Worm (Caenorhabditis elegans) whole organism, late embryonic: ENCODE results near the gene bath-39.

ENCODE experiments used
- C08G9.2 ChIP-seq: sonication (generic microtip); optimal IDR thresholded peaks from 2 replicates; lab custom pipeline; 2016; ENCODE audit warnings: mild to moderate bottlenecking, missing genetic modification characterization, moderate library complexity, missing compliant biosample characterization
- C38D4.7 ChIP-seq: fragments of 200-800 bp; sonication (Bioruptor generic); optimal IDR thresholded peaks from 2 replicates; lab custom pipeline; 2018; ENCODE audit warnings: mild to moderate bottlenecking, missing genetic modification characterization, moderate library complexity, missing compliant biosample characterization
- F13H6.1 ChIP-seq: sonication (generic microtip); optimal IDR thresholded peaks from 2 replicates; lab custom pipeline; 2016; ENCODE audit warnings: missing genetic modification characterization, missing compliant biosample characterization
- Y22D7AL.16 ChIP-seq: sonication (generic microtip); optimal IDR thresholded peaks from 2 replicates; lab custom pipeline; 2016; ENCODE audit warnings: missing genetic modification characterization, missing compliant biosample characterization
- ahr-1 ChIP-seq: sonication (generic microtip); optimal IDR thresholded peaks from 2 replicates; lab custom pipeline; 2016; ENCODE audit warnings: missing genetic modification characterization, missing compliant biosample characterization
- ama-1 ChIP-seq: fragments of 150-350 bp; optimal IDR thresholded peaks from 2 replicates; lab custom pipeline; 2014
- ceh-14 ChIP-seq: sonication (generic microtip); optimal IDR thresholded peaks from 2 replicates; lab custom pipeline; 2016; ENCODE audit warnings: missing genotype, missing genetic modification characterization, missing compliant biosample characterization
- ceh-30 ChIP-seq: fragments of 150-350 bp; optimal IDR thresholded peaks from 2 replicates; lab custom pipeline; 2014; ENCODE audit warnings: missing biosample characterization, missing genetic modification characterization
- ceh-34 ChIP-seq: sonication (generic microtip); optimal IDR thresholded peaks from 2 replicates; lab custom pipeline; 2016; ENCODE audit warnings: mild to moderate bottlenecking, missing genetic modification characterization, missing compliant biosample characterization
- ceh-45 ChIP-seq: fragments of 200-800 bp; sonication (Bioruptor generic); IDR thresholded peaks from 2 replicates; pipeline ENCODE4 v1.3.6; 2022; ENCODE audit warnings: missing genetic modification reagents, missing genetic modification characterization, missing compliant biosample characterization
- elt-4 ChIP-seq: sonication (generic microtip); optimal IDR thresholded peaks from 2 replicates; lab custom pipeline; 2016; ENCODE audit warnings: missing genetic modification characterization, missing compliant biosample characterization
- ets-4 ChIP-seq: sonication (generic microtip); optimal IDR thresholded peaks from 2 replicates; lab custom pipeline; 2016; ENCODE audit warnings: missing genetic modification characterization, missing compliant biosample characterization
- eyg-1 ChIP-seq: sonication (generic microtip); optimal IDR thresholded peaks from 2 replicates; lab custom pipeline; 2016; ENCODE audit warnings: missing genotype, missing genetic modification characterization, missing compliant biosample characterization
- fax-1 ChIP-seq: sonication (generic microtip); optimal IDR thresholded peaks from 2 replicates; lab custom pipeline; 2016; ENCODE audit warnings: missing genotype, missing genetic modification characterization, missing compliant biosample characterization
- fkh-10 ChIP-seq: fragments of 150-350 bp; optimal IDR thresholded peaks from 2 replicates; lab custom pipeline; 2014; ENCODE audit warnings: missing biosample characterization, missing genetic modification reagents, missing genetic modification characterization
- fkh-6 ChIP-seq: sonication (generic microtip); optimal IDR thresholded peaks from 2 replicates; lab custom pipeline; 2016; ENCODE audit warnings: missing genetic modification characterization, missing compliant biosample characterization
- gmeb-2 ChIP-seq: sonication (generic microtip); optimal IDR thresholded peaks from 2 replicates; lab custom pipeline; 2016; ENCODE audit warnings: missing genetic modification characterization, inconsistent platforms, missing compliant biosample characterization
- hlh-13 ChIP-seq: fragments of 200-800 bp; sonication (Bioruptor generic); optimal IDR thresholded peaks from 2 replicates; lab custom pipeline; 2018; ENCODE audit warnings: mild to moderate bottlenecking, missing genetic modification characterization, missing compliant biosample characterization
- hlh-15 ChIP-seq: sonication (generic microtip); optimal IDR thresholded peaks from 2 replicates; lab custom pipeline; 2016; ENCODE audit warnings: missing genetic modification characterization, missing compliant biosample characterization
- hlh-30 ChIP-seq: sonication (generic microtip); optimal IDR thresholded peaks from 2 replicates; lab custom pipeline; 2017; ENCODE audit warnings: antibody characterized with exemption, missing genetic modification characterization, missing compliant biosample characterization; ENCODE audit not compliant: insufficient read depth
- lim-6 ChIP-seq: sonication (generic microtip); optimal IDR thresholded peaks from 2 replicates; lab custom pipeline; 2016; ENCODE audit warnings: missing genetic modification characterization, missing compliant biosample characterization
- madf-2 ChIP-seq: sonication (generic microtip); optimal IDR thresholded peaks from 2 replicates; lab custom pipeline; 2017; ENCODE audit warnings: missing genetic modification characterization, missing compliant biosample characterization
- mec-3 ChIP-seq: sonication (generic microtip); optimal IDR thresholded peaks from 2 replicates; lab custom pipeline; 2016; ENCODE audit warnings: borderline replicate concordance, missing genetic modification characterization, missing compliant biosample characterization
- nfya-1 ChIP-seq: sonication (generic microtip); optimal IDR thresholded peaks from 2 replicates; lab custom pipeline; 2017; ENCODE audit warnings: missing genetic modification characterization, mild to moderate bottlenecking, missing compliant biosample characterization, antibody characterized with exemption, moderate library complexity
- nhr-11 ChIP-seq: fragments of 150-350 bp; optimal IDR thresholded peaks from 2 replicates; lab custom pipeline; 2014; ENCODE audit warnings: missing biosample characterization, missing genetic modification characterization
- nhr-232 ChIP-seq: sonication (generic microtip); optimal IDR thresholded peaks from 2 replicates; lab custom pipeline; 2016; ENCODE audit warnings: missing genetic modification characterization, missing compliant biosample characterization
- npax-4 ChIP-seq: sonication (generic microtip); optimal IDR thresholded peaks from 2 replicates; lab custom pipeline; 2016; ENCODE audit warnings: missing genetic modification characterization, missing compliant biosample characterization
- odd-2 ChIP-seq: sonication (generic microtip); optimal IDR thresholded peaks from 2 replicates; lab custom pipeline; 2017; ENCODE audit warnings: antibody characterized with exemption, mild to moderate bottlenecking, missing genetic modification characterization, missing compliant biosample characterization
- pag-3 ChIP-seq: sonication (generic microtip); optimal IDR thresholded peaks from 2 replicates; lab custom pipeline; 2016; ENCODE audit warnings: missing compliant biosample characterization, missing genetic modification characterization, borderline replicate concordance
- pat-9 ChIP-seq: fragments of 200-800 bp; sonication (Bioruptor generic); optimal IDR thresholded peaks from 2 replicates; lab custom pipeline; 2018; ENCODE audit warnings: mild to moderate bottlenecking, missing genetic modification characterization, moderate library complexity, missing compliant biosample characterization
- pha-2 ChIP-seq: sonication (generic microtip); optimal IDR thresholded peaks from 2 replicates; lab custom pipeline; 2017; ENCODE audit warnings: mild to moderate bottlenecking, missing genetic modification characterization, missing compliant biosample characterization
- pha-4 ChIP-seq: fragments of 150-350 bp; optimal IDR thresholded peaks from 2 replicates; lab custom pipeline; 2018; ENCODE audit warnings: missing biosample characterization, missing genetic modification reagents, missing genetic modification characterization
- pqm-1 ChIP-seq: sonication (generic microtip); optimal IDR thresholded peaks from 2 replicates; lab custom pipeline; 2016; ENCODE audit warnings: missing genetic modification characterization, missing compliant biosample characterization
- ref-2 ChIP-seq: sonication (generic microtip); optimal IDR thresholded peaks from 2 replicates; lab custom pipeline; 2016; ENCODE audit warnings: missing genetic modification characterization, missing compliant biosample characterization
- rnt-1 ChIP-seq: sonication (generic microtip); optimal IDR thresholded peaks from 2 replicates; lab custom pipeline; 2016; ENCODE audit warnings: missing genetic modification characterization, missing compliant biosample characterization
- sox-2 ChIP-seq: fragments of 200-800 bp; sonication (Bioruptor generic); IDR thresholded peaks from 2 replicates; pipeline ENCODE4 v1.3.6; 2022; ENCODE audit warnings: missing genetic modification reagents, missing genetic modification characterization, missing compliant biosample characterization
- tbx-2 ChIP-seq: sonication (generic microtip); optimal IDR thresholded peaks from 2 replicates; lab custom pipeline; 2016; ENCODE audit warnings: missing genetic modification characterization, missing compliant biosample characterization
- tbx-7 ChIP-seq: sonication (generic microtip); optimal IDR thresholded peaks from 2 replicates; lab custom pipeline; 2016; ENCODE audit warnings: missing genotype, missing genetic modification characterization, missing compliant biosample characterization
- zip-5 ChIP-seq: sonication (generic microtip); optimal IDR thresholded peaks from 2 replicates; lab custom pipeline; 2016; ENCODE audit warnings: missing genetic modification characterization, missing compliant biosample characterization

The bath-39 gene

ce11 chrV:13417513-13417912 is 41.7 kb upstream of the bath-39 start, which contains the start of gene F53F1.6:
Gene F53F1.6 (minus strand): TSS chrV:13417613.
- TF ChIP-seq sox-2 (GFP tag; lab: Robert Waterston, UW) = no peak
- TF ChIP-seq Y22D7AL.16 (tag; lab: Kevin White, UChicago) = no peak
- no peak for TF ChIP-seq hlh-15 (tag; lab: Kevin White, UChicago)
- TF ChIP-seq zip-5 (tag; lab: Kevin White, UChicago) = no peak
- TF ChIP-seq ceh-30 (tag; lab: Kevin White, UChicago) = no peak
- TF ChIP-seq tbx-7 = no peak
- TF ChIP-seq hlh-30 (tag; lab: Kevin White, UChicago) = no peak
- no peak for TF ChIP-seq gmeb-2 (tag; lab: Kevin White, UChicago)
- no peak for TF ChIP-seq pha-4 (tag; lab: Kevin White, UChicago)
- no peak for TF ChIP-seq odd-2 (tag; lab: Kevin White, UChicago)
- TF ChIP-seq pqm-1 (tag; lab: Kevin White, UChicago) = no peak
- TF ChIP-seq, all 69 proteins: peak for 0

ce11 chrV:13420640-13421039 is 38.6 kb upstream of the bath-39 start, which contains the start of gene srv-8:
Gene srv-8 (minus strand): TSS chrV:13420740.
- TF ChIP-seq rnt-1 (tag; lab: Kevin White, UChicago) (no peak), ets-4 (tag; lab: Kevin White, UChicago) (no peak), lim-6 (tag; lab: Kevin White, UChicago) (no peak)

- TF ChIP-seq pha-2 (tag; lab: Kevin White, UChicago) (no peak), ets-4 (tag; lab: Kevin White, UChicago) (no peak), ceh-45 (GFP tag; lab: Robert Waterston, UW) (no peak), nhr-11 (tag; lab: Kevin White, UChicago) (no peak), ahr-1 (tag; lab: Kevin White, UChicago) (no peak), ama-1 (no peak), fax-1 (tag; lab: Kevin White, UChicago) (no peak), C38D4.7 (no peak), fkh-6 (tag; lab: Kevin White, UChicago) (no peak), nfya-1 (no peak), fkh-10 (GFP tag; lab: Kevin White, UChicago) (no peak)
Observed at ce11 chrV:13421697-13422096, 37.6 kb upstream of the bath-39 start.

ce11 chrV:13423045-13423444 is 36.2 kb upstream of the bath-39 start, which contains the start of gene srv-9:
Gene srv-9 (minus strand): TSS chrV:13423145.
- TF ChIP-seq hlh-15 (tag; lab: Kevin White, UChicago) (no peak), hlh-30 (tag; lab: Kevin White, UChicago) (no peak), elt-4 (tag; lab: Kevin White, UChicago) (no peak), pag-3 (no peak), ceh-34 (tag; lab: Kevin White, UChicago) (no peak), F13H6.1 (tag; lab: Kevin White, UChicago) (no peak), rnt-1 (tag; lab: Kevin White, UChicago) (no peak), C08G9.2 (tag; lab: Kevin White, UChicago) (no peak), pat-9 (tag; lab: Kevin White, UChicago) (no peak), hlh-13 (GFP tag; lab: Kevin White, UChicago) (no peak)

- no peak for TF ChIP-seq F13H6.1 (tag; lab: Kevin White, UChicago)
- TF ChIP-seq nfya-1 = no peak
- TF ChIP-seq sox-2 (GFP tag; lab: Robert Waterston, UW) = no peak
- TF ChIP-seq ceh-14 (tag; lab: Kevin White, UChicago) = no peak
- TF ChIP-seq madf-2 = no peak
- TF ChIP-seq eyg-1 = no peak
- TF ChIP-seq lim-6 (tag; lab: Kevin White, UChicago) = no peak
- no peak for TF ChIP-seq pat-9 (tag; lab: Kevin White, UChicago)
- no peak for TF ChIP-seq pha-4 (tag; lab: Kevin White, UChicago)
- no peak for TF ChIP-seq ref-2 (tag; lab: Kevin White, UChicago)
- TF ChIP-seq mec-3 (tag; lab: Kevin White, UChicago) = no peak
- no peak for TF ChIP-seq rnt-1 (tag; lab: Kevin White, UChicago)
- no peak for TF ChIP-seq nhr-232
- no peak for TF ChIP-seq tbx-2
- no peak for TF ChIP-seq npax-4
- TF ChIP-seq fkh-10 (GFP tag; lab: Kevin White, UChicago) = no peak
Observed at ce11 chrV:13423608-13424007, 35.7 kb upstream of the bath-39 start, which contains the start of gene srv-10. Gene srv-10 (plus strand): TSS chrV:13423908.
